Fruit fly (Drosophila melanogaster): ENCODE measurements around the gene Kots.

The Kots gene

dm6 chr3R:13998162-13998561 lies 34.2 kb upstream of the Kots start (continued):
- TF ChIP-seq CG15696 (tag; optimal IDR thresholded peaks at IDR 0.05) (no peak), Oaz (GFP tag; IDR thresholded peaks at IDR 0.05) (no peak), btn (GFP tag; optimal IDR thresholded peaks at IDR 0.05) (no peak), Med (GFP tag) (peak; percentile 27), luna (GFP tag; optimal IDR thresholded peaks at IDR 0.05) (no peak), Hr51 (GFP tag; optimal IDR thresholded peaks at IDR 0.05) (peak in 1 of 2 experiments; percentile 50), CG30403 (GFP tag; optimal IDR thresholded peaks at IDR 0.05) (peak; percentile 18), seq (GFP tag; IDR thresholded peaks at IDR 0.05) (no peak), YL-1 (GFP tag; optimal IDR thresholded peaks at IDR 0.05) (no peak), Mad (GFP tag; optimal IDR thresholded peaks at IDR 0.05) (no peak), sd (tag; optimal IDR thresholded peaks at IDR 0.05) (no peak), Sox102F (GFP tag; optimal IDR thresholded peaks at IDR 0.05) (peak; percentile 36), lbe (GFP tag; optimal IDR thresholded peaks at IDR 0.05) (no peak)

- TF ChIP-seq slbo (GFP tag; IDR thresholded peaks at IDR 0.05) = peak; percentile 14; the same call in 1 of the 2 replicates
- TF ChIP-seq ci (GFP tag; IDR thresholded peaks at IDR 0.05) = peak; percentile 47; the same call in 1 of the 3 replicates
- TF ChIP-seq stc (GFP tag; IDR thresholded peaks at IDR 0.05) = no peak
- TF ChIP-seq sr (GFP tag; IDR thresholded peaks at IDR 0.05) = 0 out of 3 replicates have a peak, but pooled peaks have one; percentile 21
- no peak for TF ChIP-seq Taf1 (GFP tag; IDR thresholded peaks at IDR 0.05)
- no peak for TF ChIP-seq B-H2 (GFP tag; optimal IDR thresholded peaks at IDR 0.05)
- TF ChIP-seq Med (GFP tag) = peak; percentile 52
- TF ChIP-seq z (GFP tag; IDR thresholded peaks at IDR 0.05) = no peak
- TF ChIP-seq NC2α (GFP tag; optimal IDR thresholded peaks at IDR 0.05) = no peak
- TF ChIP-seq Tbp (GFP tag; optimal IDR thresholded peaks at IDR 0.05) = no peak
- TF ChIP-seq CG43689 (GFP tag; IDR thresholded peaks at IDR 0.05) = 0 out of 2 replicates have a peak, but pooled peaks have one; percentile 4
- TF ChIP-seq ftz-f1 (GFP tag; optimal IDR thresholded peaks at IDR 0.05) = peak; percentile 31
- no peak for TF ChIP-seq CG12155 (GFP tag; optimal IDR thresholded peaks at IDR 0.05)
- TF ChIP-seq CG10543 (GFP tag; optimal IDR thresholded peaks at IDR 0.05) = peak; percentile 76
- no peak for TF ChIP-seq CG1602 (GFP tag; optimal IDR thresholded peaks at IDR 0.05)
- no peak for TF ChIP-seq fu2 (GFP tag; optimal IDR thresholded peaks at IDR 0.05)
- no peak for TF ChIP-seq Lpt (GFP tag; optimal IDR thresholded peaks at IDR 0.05)
- no peak for TF ChIP-seq ssp (GFP tag; IDR thresholded peaks at IDR 0.05)
- TF ChIP-seq pnt (GFP tag; optimal IDR thresholded peaks at IDR 0.05) = no peak
- TF ChIP-seq CG10321 (GFP tag; IDR thresholded peaks at IDR 0.05) = no peak
- peak; percentile 21; the same call in 1 of the 2 replicates for TF ChIP-seq rib (GFP tag; IDR thresholded peaks at IDR 0.05)
- TF ChIP-seq Rfx (GFP tag; IDR thresholded peaks at IDR 0.05) = 0 out of 2 replicates have a peak, but pooled peaks have one; percentile 27
- no peak for TF ChIP-seq bowl (GFP tag; IDR thresholded peaks at IDR 0.05)
- TF ChIP-seq CG14014 (GFP tag; IDR thresholded peaks at IDR 0.05) = 0 out of 2 replicates have a peak, but pooled peaks have one; percentile 12
- peak; percentile 88 for TF ChIP-seq CG12769 (tag; optimal IDR thresholded peaks at IDR 0.05)
- peak; percentile 25; the same call in 1 of the 3 replicates for TF ChIP-seq dysf (GFP tag; IDR thresholded peaks at IDR 0.05)
- TF ChIP-seq CG31224 (GFP tag; IDR thresholded peaks at IDR 0.05) = no peak
- TF ChIP-seq zfh2 (GFP tag; optimal IDR thresholded peaks at IDR 0.05) = peak; percentile 1
- peak; percentile 14 for TF ChIP-seq HHEX (GFP tag; optimal IDR thresholded peaks at IDR 0.05)
- TF ChIP-seq cg (GFP tag; optimal IDR thresholded peaks at IDR 0.05) = peak; percentile 22
- peak; percentile 35; the same call in 1 of the 2 replicates for TF ChIP-seq HLH3B (GFP tag; IDR thresholded peaks at IDR 0.05)
- TF ChIP-seq CG8281 (tag; optimal IDR thresholded peaks at IDR 0.05) = peak; percentile 47
- TF ChIP-seq Hr78 (GFP tag; optimal IDR thresholded peaks at IDR 0.05) = peak in 1 of 2 experiments; percentile 51
- no peak for TF ChIP-seq CG1603 (tag; optimal IDR thresholded peaks at IDR 0.05)
- TF ChIP-seq CG13894 (tag; optimal IDR thresholded peaks at IDR 0.05) = peak; percentile 90
- TF ChIP-seq otp (GFP tag; IDR thresholded peaks at IDR 0.05) = 0 out of 3 replicates have a peak, but pooled peaks have one; percentile 31
- peak; percentile 40 for TF ChIP-seq sens (GFP tag)
- no peak for TF ChIP-seq btn (GFP tag; optimal IDR thresholded peaks at IDR 0.05)
- no peak for TF ChIP-seq Stat92E (GFP tag; optimal IDR thresholded peaks at IDR 0.05)
These were observed 33.8 kb upstream of the Kots start for dm6 chr3R:13997762-13998161.
